Worm (Caenorhabditis elegans) whole organism, dauer: ENCODE measurements around the gene Y59C2A.3.

Source experiments
- unc-62 ChIP-seq: sonication (generic microtip); optimal IDR thresholded peaks from 2 replicates; lab custom pipeline; 2017; ENCODE audit warnings: missing biosample characterization, missing genetic modification reagents, missing genetic modification characterization

Gene Y59C2A.3

DNA sequence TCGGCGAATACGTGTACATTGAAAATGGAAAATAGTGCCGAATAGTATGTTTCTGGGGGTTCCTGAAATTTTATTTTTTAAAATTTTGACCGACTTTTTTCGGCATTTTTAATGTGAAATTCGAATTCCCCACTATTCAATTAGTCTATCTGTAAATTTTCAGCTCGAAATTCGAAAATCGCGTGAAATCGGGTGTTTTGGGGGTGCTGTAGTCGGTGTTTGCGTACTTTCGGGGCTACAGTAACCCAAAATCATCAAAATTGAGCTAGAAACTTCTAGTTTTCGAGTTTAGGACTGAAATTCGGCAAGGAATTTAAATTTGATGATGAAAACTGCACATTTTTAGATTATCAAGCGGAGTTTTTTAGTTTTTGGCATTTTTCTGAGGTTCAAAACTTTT lies 17.6 kb downstream of the Y59C2A.3 start:
- no peak for TF ChIP-seq unc-62 (GFP tag; lab: Kevin White, UChicago)

- no peak for TF ChIP-seq unc-62 (GFP tag; lab: Kevin White, UChicago)
Observed at ce11 chrII:2197555-2198288, 22.0 kb downstream of the Y59C2A.3 start, which contains the start of gene C33C12.1. TSS of gene C33C12.1 (plus strand) at chrII:2198238.

- no peak for TF ChIP-seq unc-62 (GFP tag; lab: Kevin White, UChicago)
Observed at ce11 chrII:2196742-2197141, 23.0 kb downstream of the Y59C2A.3 start.

DNA sequence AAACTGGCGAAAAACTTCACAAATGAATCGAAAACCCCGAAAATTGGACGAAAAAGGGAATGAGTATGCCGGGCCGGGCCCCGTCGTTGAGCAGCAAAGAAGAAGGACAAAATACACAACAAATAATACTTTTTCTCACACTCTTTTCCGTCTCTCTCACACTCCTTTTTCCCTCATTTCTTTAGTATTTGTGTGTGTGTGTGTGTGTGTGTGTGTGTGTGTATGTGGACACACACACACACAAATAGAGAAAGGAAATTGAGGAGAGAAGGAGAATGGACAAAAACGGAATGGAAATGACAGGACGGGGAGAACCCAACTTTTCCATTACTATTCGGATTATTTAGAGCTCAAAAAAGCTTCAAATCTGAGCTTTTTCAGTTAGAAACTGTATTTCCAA lies 24.2 kb downstream of the Y59C2A.3 start:
- TF ChIP-seq unc-62 (GFP tag; lab: Kevin White, UChicago): no peak

DNA sequence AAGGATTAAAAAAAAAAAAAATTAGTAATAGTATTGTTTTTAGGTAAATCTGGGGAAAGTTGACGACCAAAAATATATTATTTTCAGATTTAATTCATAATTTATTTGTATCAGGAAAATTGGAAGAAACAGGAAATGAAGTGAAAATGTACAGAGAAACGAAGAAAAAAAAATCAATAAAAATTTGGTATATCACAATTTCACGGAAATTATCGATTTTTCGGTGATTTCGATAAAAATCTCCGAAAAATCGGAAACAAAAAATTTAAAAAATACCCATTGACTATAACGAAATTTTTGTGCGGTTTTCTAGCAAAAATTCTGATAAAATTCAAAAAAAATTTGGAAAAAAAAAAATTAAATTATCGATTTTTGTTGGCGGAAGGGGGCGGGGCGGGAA lies 27.5 kb downstream of the Y59C2A.3 start:
- TF ChIP-seq unc-62 (GFP tag; lab: Kevin White, UChicago): no peak

DNA sequence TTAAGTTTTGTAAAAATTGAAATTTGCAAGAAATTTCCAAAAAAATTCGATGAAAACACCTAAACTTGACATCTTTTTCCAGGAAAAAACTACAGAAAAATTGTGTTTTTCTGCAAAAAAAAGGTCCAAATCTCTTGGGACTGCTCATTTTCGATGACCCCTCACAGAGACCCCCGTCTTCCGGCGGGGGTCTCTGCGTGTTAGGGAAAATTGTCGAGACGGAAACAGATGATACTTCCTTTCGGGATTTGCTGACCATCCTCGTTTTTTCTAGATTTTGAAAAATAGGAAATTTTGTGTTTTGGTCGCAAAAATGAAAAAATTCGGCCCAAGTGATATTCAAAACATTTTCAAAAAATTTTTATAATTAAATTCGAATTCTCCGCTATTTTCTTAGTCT lies 28.3 kb downstream of the Y59C2A.3 start:
- no peak for TF ChIP-seq unc-62 (GFP tag; lab: Kevin White, UChicago)

DNA sequence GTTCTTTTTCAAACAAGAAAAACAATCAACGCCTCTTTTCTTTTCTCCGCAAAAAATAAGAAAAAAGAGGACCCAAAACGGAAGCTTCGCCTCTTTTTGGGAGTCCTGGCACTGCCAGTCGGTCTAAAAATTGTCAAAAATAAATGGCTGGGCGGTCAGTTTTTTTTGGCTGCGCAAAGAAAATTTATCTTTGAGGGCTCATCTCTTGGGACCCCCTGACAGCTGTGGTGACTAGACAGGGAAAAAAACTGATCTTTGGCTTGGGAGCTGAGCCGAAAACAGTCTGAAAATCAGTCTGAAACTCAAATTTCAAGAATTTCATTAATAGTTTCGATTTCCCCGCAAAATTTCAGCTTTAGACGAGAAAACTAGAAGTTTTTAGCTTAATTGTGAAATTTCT lies 29.2 kb downstream of the Y59C2A.3 start:
- TF ChIP-seq unc-62 (GFP tag; lab: Kevin White, UChicago): no peak

ce11 chrII:2189357-2189756 lies 30.4 kb downstream of the Y59C2A.3 start, which contains the start of gene mtq-2:
TSS of gene mtq-2 (minus strand) at chrII:2189457.
- TF ChIP-seq unc-62 (GFP tag; lab: Kevin White, UChicago): no peak

DNA sequence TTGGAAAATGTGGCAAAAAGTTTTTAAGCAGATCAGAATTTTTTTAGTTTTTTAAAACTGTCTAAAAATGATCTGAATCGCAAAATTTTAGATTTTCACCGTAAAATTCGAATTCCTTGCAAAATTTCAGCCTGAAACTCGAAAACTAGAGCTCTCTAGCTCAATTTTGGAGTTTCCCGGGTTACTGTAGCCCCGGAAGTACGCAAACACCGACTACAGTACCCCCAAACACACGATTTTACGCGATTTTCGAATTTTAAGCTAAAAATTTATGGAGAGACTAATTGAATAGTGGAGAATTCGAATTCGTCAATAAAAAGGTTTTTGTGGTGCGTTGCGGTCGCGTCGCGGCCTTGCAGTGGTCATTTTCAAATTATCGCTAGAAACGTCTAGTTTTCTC lies 33.0 kb downstream of the Y59C2A.3 start:
- TF ChIP-seq unc-62 (GFP tag; lab: Kevin White, UChicago): no peak

DNA sequence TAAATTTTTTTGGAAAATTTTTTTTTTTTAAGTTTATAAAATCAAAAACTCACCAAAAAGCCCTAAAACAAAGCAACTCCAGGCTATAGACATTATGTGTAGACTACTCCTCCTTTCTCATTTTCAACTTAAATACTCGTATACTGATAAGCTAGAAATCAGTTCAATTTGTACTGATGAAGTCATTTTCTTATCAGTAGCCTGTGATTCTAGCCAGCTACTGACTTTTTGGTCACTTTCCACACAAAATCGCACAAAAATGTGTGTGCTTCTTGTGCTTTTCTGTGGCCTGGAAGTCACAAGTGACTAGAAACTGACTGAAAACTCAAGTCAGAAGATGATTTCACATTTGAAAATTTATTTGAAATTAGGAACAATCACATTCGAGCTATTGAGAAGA lies 33.4 kb downstream of the Y59C2A.3 start, which contains the start of gene gba-2:
TSS of gene gba-2 (minus strand) at position 106 of the 400 bp plus-strand sequence.
- TF ChIP-seq unc-62 (GFP tag; lab: Kevin White, UChicago): no peak

- no peak for TF ChIP-seq unc-62 (GFP tag; lab: Kevin White, UChicago)
Observed at ce11 chrII:2177735-2178134, 42.0 kb downstream of the Y59C2A.3 start.

DNA sequence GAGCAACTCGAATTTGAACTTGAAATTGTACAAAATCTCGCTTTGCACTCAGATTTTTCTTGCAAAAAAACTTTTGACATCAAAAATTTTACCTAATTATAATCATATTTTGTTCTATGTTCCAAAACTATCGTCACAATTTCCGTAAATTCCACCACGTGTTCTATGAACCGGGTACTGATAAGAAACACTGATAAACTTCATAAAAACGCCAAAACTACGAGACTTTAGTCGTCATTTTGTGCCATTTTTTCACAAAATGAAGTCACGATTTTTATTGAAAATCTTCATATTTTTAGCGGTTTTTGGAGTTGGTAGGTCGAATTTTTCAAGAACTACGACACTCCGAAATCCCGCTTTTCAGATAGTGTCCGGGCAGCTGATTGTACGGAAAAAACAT lies 43.0 kb downstream of the Y59C2A.3 start, which contains the start of gene gba-1:
TSS of gene gba-1 (plus strand) at position 54 of the 400 bp plus-strand sequence.
- TF ChIP-seq unc-62 (GFP tag; lab: Kevin White, UChicago): no peak

ce11 chrII:2175367-2175766 lies 44.4 kb downstream of the Y59C2A.3 start, which contains the start of gene C33C12.7:
TSS of gene C33C12.7 (minus strand) at chrII:2175467.
- no peak for TF ChIP-seq unc-62 (GFP tag; lab: Kevin White, UChicago)

DNA sequence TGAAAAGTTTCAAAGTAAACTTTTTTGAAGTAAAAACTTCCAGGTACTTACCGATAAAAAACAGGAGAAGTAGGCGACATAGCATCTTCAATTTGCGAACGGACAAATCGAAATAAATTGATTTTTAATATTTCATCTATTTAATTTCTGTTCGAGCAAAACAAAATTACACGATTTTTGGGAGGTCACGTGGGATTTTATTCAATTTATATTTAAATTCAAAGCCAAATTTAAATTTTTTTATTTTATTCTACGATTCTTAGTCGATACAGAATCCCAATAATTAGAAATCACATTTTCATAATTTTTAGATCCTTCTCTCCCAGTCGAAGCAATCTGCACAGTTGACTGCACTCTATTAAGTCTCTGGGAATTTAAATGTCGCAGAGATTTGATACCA lies 49.6 kb downstream of the Y59C2A.3 start, which contains the start of gene C33C12.12:
TSS of gene C33C12.12 (minus strand) at position 101 of the 400 bp plus-strand sequence.
- no peak for TF ChIP-seq unc-62 (GFP tag; lab: Kevin White, UChicago)

- no peak for TF ChIP-seq unc-62 (GFP tag; lab: Kevin White, UChicago)
Observed at ce11 chrII:2168374-2168773, 51.3 kb downstream of the Y59C2A.3 start, which contains the start of gene fbxb-38. TSS of gene fbxb-38 (minus strand) at chrII:2168763.

DNA sequence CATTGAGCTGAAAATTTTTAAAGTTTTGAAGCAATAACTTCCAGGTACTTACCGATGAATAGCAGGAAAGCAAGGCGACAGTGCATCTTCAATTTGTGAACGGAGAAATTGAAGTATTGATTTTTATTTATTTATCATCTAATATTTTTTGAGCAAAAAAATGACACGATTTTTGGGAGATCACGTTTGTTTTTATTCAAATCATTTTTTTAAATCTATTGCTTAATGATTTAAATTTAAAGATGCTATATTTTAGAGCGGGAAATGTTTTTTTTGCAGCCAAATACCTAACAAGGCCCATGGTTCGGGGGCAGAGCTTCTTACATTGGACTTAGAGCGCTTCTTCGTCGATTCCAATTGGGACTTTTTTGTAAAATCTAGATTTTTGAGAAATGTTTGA lies 53.3 kb downstream of the Y59C2A.3 start, which contains the start of gene C33C12.4:
TSS of gene C33C12.4 (minus strand) at position 101 of the 400 bp plus-strand sequence.
- no peak for TF ChIP-seq unc-62 (GFP tag; lab: Kevin White, UChicago)
